Worm (Caenorhabditis elegans): Measurements from ENCODE around the gene BE10.4.

Gene BE10.4

DNA sequence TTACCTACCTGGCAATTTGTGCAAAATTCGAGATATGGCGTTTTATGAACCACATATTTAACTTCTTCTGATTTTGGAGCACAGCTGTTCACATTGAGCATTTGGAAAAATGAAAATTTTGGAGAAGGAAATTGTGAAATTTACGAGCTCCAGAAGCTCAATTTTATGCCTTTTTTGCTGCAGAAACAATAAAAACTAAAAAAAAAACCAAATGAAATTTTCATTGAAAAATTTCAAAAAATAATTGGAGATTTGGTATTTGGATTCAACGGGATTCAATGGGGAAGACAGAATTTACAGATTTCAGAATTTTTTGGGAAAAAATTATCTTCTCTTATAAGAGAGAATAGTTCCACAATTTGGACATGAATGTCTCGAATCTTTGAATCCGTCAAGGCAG lies 43.3 kb downstream of the BE10.4 start, which contains the start of gene Y37D8A.26:
Gene Y37D8A.26, minus strand, starts transcription at position 101 of the 400 bp plus-strand sequence.
- no peak for TF ChIP-seq chd-7 (tag; optimal IDR thresholded peaks at IDR 0.05)
- no peak for TF ChIP-seq C17E4.6 (GFP tag; IDR thresholded peaks at IDR 0.05)
- TF ChIP-seq snpc-4 (GFP tag; optimal IDR thresholded peaks at IDR 0.05) = no peak
- TF ChIP-seq snpc-4 (tag; optimal IDR thresholded peaks at IDR 0.05) = no peak
- no peak for TF ChIP-seq B0336.3 (GFP tag; IDR thresholded peaks at IDR 0.05)
- no peak for TF ChIP-seq ztf-22 (GFP tag; optimal IDR thresholded peaks at IDR 0.05)
- TF ChIP-seq somi-1 (GFP tag; optimal IDR thresholded peaks at IDR 0.05) = no peak
- TF ChIP-seq pha-4 (tag; optimal IDR thresholded peaks at IDR 0.05) = no peak
- TF ChIP-seq ztf-6 (GFP tag; IDR thresholded peaks at IDR 0.05) = no peak
- TF ChIP-seq rcor-1 (GFP tag; IDR thresholded peaks at IDR 0.05) = no peak
- TF ChIP-seq ceh-79 (tag; optimal IDR thresholded peaks at IDR 0.05) = no peak
- no peak for TF ChIP-seq Y95B8A.8 (GFP tag; IDR thresholded peaks at IDR 0.05)

DNA sequence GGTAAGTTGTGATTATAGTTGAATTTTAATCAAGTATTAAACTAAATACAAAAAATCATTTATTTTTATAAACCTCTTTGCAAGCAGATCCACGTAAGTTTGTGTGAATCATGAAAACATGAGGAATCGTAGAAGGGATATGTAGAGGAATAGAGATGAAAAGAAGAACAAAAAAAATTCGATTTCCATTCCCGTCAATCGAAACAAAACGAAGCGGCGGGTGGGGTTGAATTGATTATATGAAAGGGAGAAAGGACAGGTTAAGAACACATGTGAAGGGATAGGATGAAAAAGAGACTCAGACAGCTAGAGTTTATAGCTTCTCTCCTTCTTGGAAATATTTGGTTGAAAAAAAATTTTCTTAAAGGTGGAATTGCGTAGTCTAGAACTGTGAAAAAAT lies 46.8 kb downstream of the BE10.4 start:
- TF ChIP-seq bed-2 (GFP tag; IDR thresholded peaks at IDR 0.05) (no peak), dpl-1 (GFP tag; optimal IDR thresholded peaks at IDR 0.05) (no peak), pha-4 (tag; optimal IDR thresholded peaks at IDR 0.05) (no peak), snpc-3.4 (tag; optimal IDR thresholded peaks at IDR 0.05) (no peak), B0035.1 (tag; optimal IDR thresholded peaks at IDR 0.05) (no peak), akir-1 (GFP tag; optimal IDR thresholded peaks at IDR 0.05) (no peak), B0261.1 (tag; optimal IDR thresholded peaks at IDR 0.05) (no peak), let-607 (tag; optimal IDR thresholded peaks at IDR 0.05) (no peak), gei-17 (GFP tag; optimal IDR thresholded peaks at IDR 0.05) (no peak), unc-62 (GFP tag; optimal IDR thresholded peaks at IDR 0.05) (no peak), tbp1 (GFP tag; optimal IDR thresholded peaks at IDR 0.05) (no peak), ets-4 (GFP tag; optimal IDR thresholded peaks at IDR 0.05) (no peak), atf-7 (tag; optimal IDR thresholded peaks at IDR 0.05) (no peak)

DNA sequence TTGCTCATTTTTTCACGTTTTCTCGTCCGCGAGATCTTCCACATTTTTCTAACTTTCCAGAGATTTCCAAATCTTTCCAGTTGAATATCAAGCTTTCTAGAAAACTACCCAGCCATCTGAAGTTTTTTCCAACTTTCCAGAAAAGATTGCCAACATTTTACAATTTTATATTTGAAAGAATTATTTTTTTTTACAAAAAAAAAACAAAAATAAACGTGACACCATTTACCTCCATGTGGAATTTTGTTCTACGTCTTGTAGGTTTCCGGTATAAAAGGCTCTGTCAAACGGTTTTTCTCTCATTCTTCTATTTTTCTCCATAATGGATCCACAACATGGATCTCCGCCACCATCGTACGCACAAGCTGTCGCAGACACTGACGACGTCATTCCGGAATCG lies 51.4 kb downstream of the BE10.4 start, which contains the start of gene Y37D8A.8:
Gene Y37D8A.8, plus strand, starts transcription at position 301 of the 400 bp plus-strand sequence.
- no peak for TF ChIP-seq F52B5.7 (tag; optimal IDR thresholded peaks at IDR 0.05)
